Worm (Caenorhabditis elegans) whole organism, L4/young adult: ENCODE data around the gene F02D10.2.

Experiments
- W03F9.2 ChIP-seq: fragments of 150-350 bp; optimal IDR thresholded peaks from 2 replicates; lab custom pipeline; 2014; ENCODE audit warnings: missing biosample characterization, missing genetic modification characterization
- dao-5 ChIP-seq: sonication (generic microtip); optimal IDR thresholded peaks from 2 replicates; lab custom pipeline; 2016; ENCODE audit warnings: missing genotype, missing genetic modification characterization, moderate library complexity, missing compliant biosample characterization
- him-1 ChIP-seq: sonication (generic microtip); optimal IDR thresholded peaks from 2 replicates; lab custom pipeline; 2016; ENCODE audit warnings: missing genotype, missing genetic modification reagents, missing genetic modification characterization, missing compliant biosample characterization

ce11 chrX:13443283-13443682 is 20.4 kb downstream of the F02D10.2 start:
- TF ChIP-seq him-1 (tag; lab: Kevin White, UChicago), result no peak
- no peak for TF ChIP-seq dao-5 (tag; lab: Kevin White, UChicago)
- TF ChIP-seq W03F9.2 (tag; lab: Kevin White, UChicago), result no peak
